Worm (Caenorhabditis elegans): ENCODE measurements around the gene Y55B1BL.1.

Gene Y55B1BL.1

DNA sequence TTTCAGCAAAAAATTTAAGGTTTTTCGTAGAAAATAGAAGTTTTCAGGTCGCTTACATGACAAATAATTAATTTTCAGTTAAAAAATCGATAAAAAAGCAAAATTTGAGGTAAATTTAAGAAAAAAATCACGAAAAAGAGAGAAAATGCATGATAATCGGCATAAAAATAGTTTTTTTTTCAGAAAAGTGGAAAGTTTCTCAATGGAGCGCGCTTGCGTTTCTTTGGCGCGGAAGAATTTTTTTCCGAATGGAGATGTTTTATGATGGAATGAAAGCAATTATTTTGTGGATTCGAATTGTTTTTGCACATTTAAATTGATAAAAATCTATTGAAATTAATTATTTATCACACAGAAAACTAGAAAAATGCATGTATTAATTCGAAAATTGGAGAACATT is 21.7 kb downstream of the Y55B1BL.1 start:
- TF ChIP-seq tbx-11 (GFP tag; IDR thresholded peaks at IDR 0.05) (no peak), ama-1 (optimal IDR thresholded peaks at IDR 0.05) (no peak), tbx-37 (GFP tag; conservative IDR thresholded peaks at IDR 0.05) (no peak)

DNA sequence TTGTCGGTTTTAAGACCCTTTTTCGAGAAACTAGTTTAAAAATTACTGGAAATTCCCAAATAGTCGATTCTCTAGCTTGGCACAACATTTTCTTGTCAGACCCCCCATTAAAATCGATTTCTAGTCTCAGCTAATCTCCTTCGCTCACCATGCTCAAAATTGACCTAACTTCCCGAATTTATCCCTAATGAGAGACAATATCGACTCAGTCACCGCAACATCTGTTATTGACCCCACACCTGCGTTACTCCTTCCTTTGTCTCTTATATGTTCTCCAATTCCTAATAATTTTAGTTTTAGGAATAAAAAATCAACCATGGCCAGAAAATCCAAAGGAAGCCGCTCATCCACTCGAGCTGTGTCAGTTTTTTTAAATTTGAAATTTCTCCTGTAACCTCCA is 26.9 kb downstream of the Y55B1BL.1 start, which contains the start of gene cec-8:
cec-8 (plus strand) TSS at position 301 of the 400 bp plus-strand sequence.
- TF ChIP-seq ets-7 (tag; optimal IDR thresholded peaks at IDR 0.05) (no peak), tbx-37 (GFP tag; conservative IDR thresholded peaks at IDR 0.05) (no peak), hmbx-1 (tag; optimal IDR thresholded peaks at IDR 0.05) (no peak), tra-4 (tag; optimal IDR thresholded peaks at IDR 0.05) (no peak), scrt-1 (GFP tag; IDR thresholded peaks at IDR 0.05) (no peak), tbx-11 (GFP tag; IDR thresholded peaks at IDR 0.05) (no peak), flt-1 (GFP tag; IDR thresholded peaks at IDR 0.05) (no peak), F13C5.2 (tag; optimal IDR thresholded peaks at IDR 0.05) (no peak), ceh-13 (GFP tag; optimal IDR thresholded peaks at IDR 0.05) (no peak), B0310.2 (tag; optimal IDR thresholded peaks at IDR 0.05) (no peak), aly-1 (tag; optimal IDR thresholded peaks at IDR 0.05) (no peak), ama-1 (optimal IDR thresholded peaks at IDR 0.05) (no peak), pes-1 (GFP tag; IDR thresholded peaks at IDR 0.05) (no peak), sea-1 (GFP tag; conservative IDR thresholded peaks at IDR 0.05) (no peak), ceh-36 (tag; optimal IDR thresholded peaks at IDR 0.05) (no peak), hmg-4 (GFP tag; optimal IDR thresholded peaks at IDR 0.05) (no peak), hnd-1 (tag; optimal IDR thresholded peaks at IDR 0.05) (no peak)

DNA sequence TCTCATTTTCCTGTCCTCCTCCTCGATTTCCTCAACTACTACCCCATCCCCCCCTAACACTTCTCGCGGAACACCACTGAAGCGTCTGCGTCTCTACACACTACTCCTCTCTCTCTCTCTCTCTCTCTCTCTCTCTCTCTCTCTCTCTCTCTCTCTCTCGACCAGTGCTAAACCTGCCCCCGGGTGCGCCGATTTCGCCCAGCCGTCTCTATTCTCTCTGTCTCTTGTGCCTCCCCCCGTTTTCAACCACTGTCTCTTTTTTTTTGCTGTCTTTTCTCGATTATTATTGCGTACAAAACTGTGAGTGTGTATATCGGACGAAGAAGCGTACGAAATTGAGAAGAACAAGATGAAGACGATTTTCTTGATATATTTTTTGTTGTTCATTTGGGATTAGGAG is 30.8 kb downstream of the Y55B1BL.1 start:
- TF ChIP-seq tbx-11 (GFP tag; IDR thresholded peaks at IDR 0.05) (peak; percentile 51; the same call in 1 of the 2 replicates), hmg-4 (GFP tag; optimal IDR thresholded peaks at IDR 0.05) (peak; percentile 70), scrt-1 (GFP tag; IDR thresholded peaks at IDR 0.05) (no peak), F13C5.2 (tag; optimal IDR thresholded peaks at IDR 0.05) (peak; percentile 20), tbx-37 (GFP tag; conservative IDR thresholded peaks at IDR 0.05) (no peak)

DNA sequence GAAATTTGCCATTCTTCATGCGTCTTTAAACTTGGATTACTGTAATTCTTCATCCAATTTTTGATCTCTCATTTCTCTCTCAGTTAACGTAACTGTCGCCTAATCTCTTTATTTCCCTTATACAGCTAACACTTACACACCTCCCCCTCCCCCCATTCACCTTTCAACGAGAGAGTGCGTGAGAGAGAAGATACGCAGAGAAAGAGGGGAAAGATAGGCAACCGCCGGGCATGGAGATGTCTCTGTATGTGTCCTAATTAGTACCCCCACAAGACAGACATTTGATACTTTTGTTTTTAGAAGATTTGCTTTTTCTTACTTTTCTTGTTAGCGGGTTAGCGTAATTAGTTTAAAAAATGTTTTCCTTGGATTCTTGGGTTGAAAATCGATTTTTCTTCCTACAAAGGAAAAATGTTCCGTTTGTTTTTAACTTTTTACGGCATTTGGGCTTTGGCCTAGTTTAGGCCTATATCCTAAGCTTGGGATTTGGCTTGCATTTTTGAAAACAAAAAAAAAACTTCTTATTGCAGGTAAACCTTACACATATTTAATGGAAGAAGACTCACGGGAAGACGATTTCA is 32.3 kb downstream of the Y55B1BL.1 start, which contains the start of gene affl-2:
affl-2 (plus strand) TSS at position 531 of the 581 bp plus-strand sequence.
- TF ChIP-seq hnd-1 (tag; optimal IDR thresholded peaks at IDR 0.05) (no peak), hmg-4 (GFP tag; optimal IDR thresholded peaks at IDR 0.05) (peak; percentile 38), ceh-36 (tag; optimal IDR thresholded peaks at IDR 0.05) (peak; percentile 48)

DNA sequence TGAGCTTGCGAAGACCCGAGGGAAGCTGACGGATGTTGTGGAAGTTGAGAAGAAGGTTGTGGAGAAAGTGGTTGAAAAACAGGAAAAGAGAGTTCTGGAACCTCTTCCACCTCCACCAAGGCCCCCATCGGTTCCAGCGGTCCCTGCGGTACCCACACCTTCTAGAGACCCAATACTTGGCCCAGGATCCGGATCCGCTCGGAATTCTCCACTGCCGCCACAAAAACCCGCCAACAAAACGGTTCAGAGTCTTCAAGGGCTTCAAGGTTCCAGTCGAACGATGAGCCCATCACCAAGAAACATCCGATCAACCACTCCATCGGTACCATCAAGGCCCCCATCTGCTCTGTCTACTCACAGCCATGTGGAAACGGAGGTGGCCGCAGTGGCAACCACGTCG is 34.8 kb downstream of the Y55B1BL.1 start:
- no peak for TF ChIP-seq flt-1 (GFP tag; IDR thresholded peaks at IDR 0.05)
- no peak for TF ChIP-seq ets-7 (tag; optimal IDR thresholded peaks at IDR 0.05)
- no peak for TF ChIP-seq aly-1 (tag; optimal IDR thresholded peaks at IDR 0.05)
- TF ChIP-seq ceh-36 (tag; optimal IDR thresholded peaks at IDR 0.05), result no peak
- TF ChIP-seq ama-1 (optimal IDR thresholded peaks at IDR 0.05), result no peak
- TF ChIP-seq tbx-37 (GFP tag; conservative IDR thresholded peaks at IDR 0.05), result no peak
- TF ChIP-seq tra-4 (tag; optimal IDR thresholded peaks at IDR 0.05), result no peak
- TF ChIP-seq pes-1 (GFP tag; IDR thresholded peaks at IDR 0.05), result no peak
- no peak for TF ChIP-seq B0310.2 (tag; optimal IDR thresholded peaks at IDR 0.05)
- TF ChIP-seq F13C5.2 (tag; optimal IDR thresholded peaks at IDR 0.05), result no peak
- no peak for TF ChIP-seq hmbx-1 (tag; optimal IDR thresholded peaks at IDR 0.05)

DNA sequence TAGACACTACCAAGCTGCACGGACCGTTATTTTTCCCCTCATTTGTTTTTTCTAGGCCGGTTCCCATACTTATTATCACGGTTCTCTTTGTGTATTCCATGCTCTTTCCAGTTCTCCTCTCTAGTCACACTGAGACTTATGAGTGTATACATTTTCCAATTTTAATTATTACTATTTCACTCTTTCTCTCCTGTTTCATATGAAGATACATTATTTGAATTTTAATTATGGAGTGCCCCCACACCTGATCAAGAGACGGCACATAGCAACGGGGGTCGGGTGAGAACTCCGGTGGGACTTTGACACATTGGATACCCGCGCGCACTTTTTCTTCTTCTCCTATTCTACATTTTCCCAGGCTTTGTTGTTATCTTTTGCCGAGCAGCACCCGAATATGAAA is 37.7 kb downstream of the Y55B1BL.1 start, which contains the start of gene affl-1:
affl-1 (plus strand) TSS at position 301 of the 400 bp plus-strand sequence.
- TF ChIP-seq ets-7 (tag; optimal IDR thresholded peaks at IDR 0.05) (no peak), pes-1 (GFP tag; IDR thresholded peaks at IDR 0.05) (no peak), ceh-36 (tag; optimal IDR thresholded peaks at IDR 0.05) (no peak), hmbx-1 (tag; optimal IDR thresholded peaks at IDR 0.05) (no peak), hnd-1 (tag; optimal IDR thresholded peaks at IDR 0.05) (no peak), ama-1 (optimal IDR thresholded peaks at IDR 0.05) (no peak), tra-4 (tag; optimal IDR thresholded peaks at IDR 0.05) (no peak), ceh-13 (GFP tag; optimal IDR thresholded peaks at IDR 0.05) (no peak), aly-1 (tag; optimal IDR thresholded peaks at IDR 0.05) (no peak)

DNA sequence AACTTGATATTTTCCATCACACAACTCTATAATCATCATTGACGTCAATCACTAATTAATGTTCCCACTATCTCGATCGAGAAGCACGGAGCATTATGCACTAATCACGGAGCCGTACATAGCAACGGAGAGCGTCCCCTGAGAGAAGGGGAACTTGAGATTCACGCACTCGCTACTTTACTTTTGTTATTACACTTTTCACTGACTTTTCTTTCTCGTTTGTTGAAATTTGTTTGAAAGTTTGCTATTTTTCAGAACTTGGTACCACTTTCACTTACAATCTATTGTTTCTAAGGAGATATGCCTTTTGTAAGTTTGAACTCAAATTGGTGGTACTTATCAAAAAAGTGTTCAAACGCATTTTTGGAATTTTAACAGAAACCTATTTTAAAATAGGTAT is 41.9 kb downstream of the Y55B1BL.1 start, which contains the start of gene Y55B1BR.8:
Y55B1BR.8 (plus strand) TSS at position 301 of the 400 bp plus-strand sequence.
- TF ChIP-seq ceh-13 (GFP tag; optimal IDR thresholded peaks at IDR 0.05) (no peak), ama-1 (optimal IDR thresholded peaks at IDR 0.05) (no peak)

DNA sequence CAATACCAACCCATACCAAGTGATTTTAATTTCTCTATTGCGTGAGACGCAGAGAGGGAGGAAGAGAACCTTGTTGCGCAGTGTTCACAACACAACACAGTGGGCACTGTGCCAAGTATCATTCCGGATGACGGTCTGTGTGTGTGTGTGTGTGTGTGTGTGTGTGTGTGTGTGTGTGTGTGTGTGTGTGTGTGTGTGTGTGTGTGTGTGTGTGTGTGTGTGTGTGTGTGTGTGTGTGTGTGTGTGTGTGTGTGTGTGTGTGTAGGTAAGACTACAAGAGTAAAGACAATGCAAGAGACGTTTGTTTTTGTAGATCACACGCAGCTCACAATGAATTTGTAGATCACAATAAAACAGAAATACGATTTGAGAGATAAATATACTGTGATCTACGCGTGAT is 43.3 kb downstream of the Y55B1BL.1 start:
- peak; percentile 27 for TF ChIP-seq B0310.2 (tag; optimal IDR thresholded peaks at IDR 0.05)
- peak; percentile 62 for TF ChIP-seq hmbx-1 (tag; optimal IDR thresholded peaks at IDR 0.05)
- peak; percentile 27 for TF ChIP-seq hmg-4 (GFP tag; optimal IDR thresholded peaks at IDR 0.05)
- TF ChIP-seq ceh-36 (tag; optimal IDR thresholded peaks at IDR 0.05), result peak; percentile 32

DNA sequence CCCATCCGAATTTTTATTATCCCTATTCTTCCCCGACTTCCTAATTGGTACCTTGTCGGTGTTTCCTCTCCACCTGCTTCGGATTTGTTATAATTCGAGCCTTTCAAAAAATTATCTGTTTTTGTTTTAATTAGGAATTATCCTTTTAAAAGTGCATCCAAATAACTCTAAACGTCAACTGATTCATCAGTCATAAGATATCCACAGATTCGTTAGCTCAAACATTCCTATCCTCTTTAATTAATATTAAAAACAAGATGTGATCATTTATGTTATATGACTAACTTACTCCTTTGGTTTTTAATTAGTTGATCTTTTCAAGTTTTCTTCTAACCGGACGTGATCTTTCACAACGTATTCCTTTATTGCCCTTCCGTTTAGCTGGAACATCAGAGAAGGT is 44.7 kb downstream of the Y55B1BL.1 start:
- TF ChIP-seq ceh-13 (GFP tag; optimal IDR thresholded peaks at IDR 0.05) (no peak), tbx-37 (GFP tag; conservative IDR thresholded peaks at IDR 0.05) (no peak), F13C5.2 (tag; optimal IDR thresholded peaks at IDR 0.05) (no peak), tbx-11 (GFP tag; IDR thresholded peaks at IDR 0.05) (no peak)
